Worm (Caenorhabditis elegans): ENCODE data around the gene B0391.14.

The B0391.14 gene

ce11 chrV:15590183-15590667, 9.4 kb downstream of the B0391.14 start, which contains the start of gene F28F8.7 (continued):
- TF ChIP-seq pbrm-1 (GFP tag; IDR thresholded peaks at IDR 0.05) (peak; percentile 84), hmg-1.2 (GFP tag; IDR thresholded peaks at IDR 0.05) (peak; percentile 96), rec-8 (tag; optimal IDR thresholded peaks at IDR 0.05) (peak; percentile 26 to 55), Y53G8AR.9 (GFP tag; conservative IDR thresholded peaks at IDR 0.05) (peak; percentile 91), madf-8 (GFP tag; conservative IDR thresholded peaks at IDR 0.05) (peak; percentile 40; the same call in 1 of the 2 replicates), akir-1 (GFP tag; optimal IDR thresholded peaks at IDR 0.05) (peak; percentile 18), lsl-1 (GFP tag; optimal IDR thresholded peaks at IDR 0.05) (peak; percentile 42), repo-1 (tag; optimal IDR thresholded peaks at IDR 0.05) (peak; percentile 81), ZK185.1 (tag; optimal IDR thresholded peaks at IDR 0.05; ENCODE audit: poor library complexity, severe bottlenecking) (peak; percentile 61), athp-1 (tag; optimal IDR thresholded peaks at IDR 0.05) (peak; percentile 38), F22D6.2 (tag; optimal IDR thresholded peaks at IDR 0.05) (peak; percentile 55), ztf-3 (GFP tag; optimal IDR thresholded peaks at IDR 0.05) (peak; percentile 46), ekl-4 (GFP tag; IDR thresholded peaks at IDR 0.05) (peak; percentile 51; the same call in 1 of the 2 replicates), egl-18 (GFP tag; IDR thresholded peaks at IDR 0.05) (0 out of 2 replicates have a peak, but pooled peaks have one; percentile 25), mcd-1 (GFP tag; IDR thresholded peaks at IDR 0.05) (peak; percentile 93), ceh-100 (GFP tag; IDR thresholded peaks at IDR 0.05) (peak; percentile 79), lin-54 (GFP tag; optimal IDR thresholded peaks at IDR 0.05) (peak; percentile 79), atf-7 (tag; optimal IDR thresholded peaks at IDR 0.05) (peak; percentile 79), ceh-91 (GFP tag; IDR thresholded peaks at IDR 0.05) (peak; percentile 59; the same call in 1 of the 2 replicates), cebp-1 (GFP tag; IDR thresholded peaks at IDR 0.05) (peak; percentile 74), cebp-1 (tag; optimal IDR thresholded peaks at IDR 0.05) (peak; percentile 78), tbp1 (GFP tag; optimal IDR thresholded peaks at IDR 0.05) (peak; percentile 47), madf-10 (tag; optimal IDR thresholded peaks at IDR 0.05) (peak; percentile 68), B0336.3 (GFP tag; IDR thresholded peaks at IDR 0.05) (peak; percentile 77; the same call in 1 of the 2 replicates), egl-44 (GFP tag; IDR thresholded peaks at IDR 0.05) (0 out of 2 replicates have a peak, but pooled peaks have one; percentile 30)

- peak; percentile 18; the same call in 1 of the 2 replicates for TF ChIP-seq dox-1 (GFP tag; IDR thresholded peaks at IDR 0.05)
- TF ChIP-seq hmg-1.2 (GFP tag; IDR thresholded peaks at IDR 0.05): peak; percentile 71
Measured at ce11 chrV:15585744-15586143, 13.9 kb downstream of the B0391.14 start.

ce11 chrV:15581440-15581839, 18.2 kb downstream of the B0391.14 start:
- TF ChIP-seq nfyb-1 (GFP tag; IDR thresholded peaks at IDR 0.05): peak; percentile 80

ce11 chrV:15578386-15578785, 21.3 kb downstream of the B0391.14 start, which contains the start of gene F28F8.9:
Gene F28F8.9 (minus strand): TSS chrV:15578673.
- TF ChIP-seq efl-1 (GFP tag; optimal IDR thresholded peaks at IDR 0.05): peak; percentile 17
- TF ChIP-seq attf-5 (GFP tag; optimal IDR thresholded peaks at IDR 0.05): peak; percentile 11
- TF ChIP-seq cebp-1 (GFP tag; IDR thresholded peaks at IDR 0.05): no peak
- peak; percentile 28 for TF ChIP-seq cebp-1 (tag; optimal IDR thresholded peaks at IDR 0.05)
- no peak for TF ChIP-seq C17E4.6 (GFP tag; IDR thresholded peaks at IDR 0.05)
- TF ChIP-seq attf-3 (GFP tag; conservative IDR thresholded peaks at IDR 0.05): peak; percentile 89
- no peak for TF ChIP-seq Y67H2A.10 (GFP tag; conservative IDR thresholded peaks at IDR 0.05)
- TF ChIP-seq lin-54 (GFP tag; optimal IDR thresholded peaks at IDR 0.05): peak; percentile 66
- TF ChIP-seq lin-40 (tag; optimal IDR thresholded peaks at IDR 0.05): no peak
- TF ChIP-seq rec-8 (tag; optimal IDR thresholded peaks at IDR 0.05): no peak
- no peak for TF ChIP-seq athp-1 (tag; optimal IDR thresholded peaks at IDR 0.05)
- TF ChIP-seq dpl-1 (GFP tag; optimal IDR thresholded peaks at IDR 0.05): peak; percentile 48
- no peak for TF ChIP-seq xnd-1 (tag; optimal IDR thresholded peaks at IDR 0.05)
- TF ChIP-seq dox-1 (GFP tag; IDR thresholded peaks at IDR 0.05): 0 out of 2 replicates have a peak, but pooled peaks have one; percentile 12
- no peak for TF ChIP-seq ekl-4 (GFP tag; IDR thresholded peaks at IDR 0.05)
- TF ChIP-seq Y56A3A.18 (GFP tag; IDR thresholded peaks at IDR 0.05): no peak
- no peak for TF ChIP-seq F49E8.2 (tag; optimal IDR thresholded peaks at IDR 0.05; ENCODE audit: insufficient read depth)
- TF ChIP-seq lin-35 (GFP tag; optimal IDR thresholded peaks at IDR 0.05): peak in 1 of 3 experiments; percentile 74

Measured in whole organism, young adult.